Worm (Caenorhabditis elegans) whole organism, early embryonic: ENCODE results near the gene F56D1.1.

ENCODE experiments used
- B0310.2 ChIP-seq: sonication (generic microtip); optimal IDR thresholded peaks from 2 replicates; lab custom pipeline; 2016; ENCODE audit warnings: mild to moderate bottlenecking, missing genetic modification characterization, missing compliant biosample characterization
- F13C5.2 ChIP-seq: sonication (generic microtip); optimal IDR thresholded peaks from 2 replicates; lab custom pipeline; 2017; ENCODE audit warnings: mild to moderate bottlenecking, missing genetic modification characterization, inconsistent platforms, missing compliant biosample characterization
- aly-1 ChIP-seq: sonication (generic microtip); optimal IDR thresholded peaks from 2 replicates; lab custom pipeline; 2016; ENCODE audit warnings: missing genetic modification characterization, missing compliant biosample characterization
- ama-1 ChIP-seq: fragments of 150-350 bp; optimal IDR thresholded peaks from 2 replicates; lab custom pipeline; 2014
- ceh-13 ChIP-seq: fragments of 200-800 bp; sonication (Bioruptor generic); optimal IDR thresholded peaks from 2 replicates; lab custom pipeline; 2018; ENCODE audit warnings: mild to moderate bottlenecking, missing genetic modification characterization, missing compliant biosample characterization
- ceh-36 ChIP-seq: sonication (generic microtip); optimal IDR thresholded peaks from 2 replicates; lab custom pipeline; 2016; ENCODE audit warnings: missing genetic modification characterization, inconsistent platforms, missing compliant biosample characterization
- ets-7 ChIP-seq: sonication (generic microtip); optimal IDR thresholded peaks from 2 replicates; lab custom pipeline; 2016; ENCODE audit warnings: missing genotype, missing genetic modification characterization, missing compliant biosample characterization
- flt-1 ChIP-seq: fragments of 200-800 bp; sonication (Bioruptor generic); IDR thresholded peaks from 2 replicates; pipeline ENCODE4 v1.3.6; 2022; ENCODE audit warnings: missing genetic modification characterization, missing compliant biosample characterization
- hmbx-1 ChIP-seq: sonication (generic microtip); optimal IDR thresholded peaks from 2 replicates; lab custom pipeline; 2016; ENCODE audit warnings: mild to moderate bottlenecking, missing genetic modification characterization, missing compliant biosample characterization
- hmg-4 ChIP-seq: fragments of 200-800 bp; sonication (Bioruptor generic); optimal IDR thresholded peaks from 2 replicates; lab custom pipeline; 2018; ENCODE audit warnings: mild to moderate bottlenecking, missing genetic modification characterization, missing compliant biosample characterization
- hnd-1 ChIP-seq: sonication (generic microtip); optimal IDR thresholded peaks from 2 replicates; lab custom pipeline; 2016; ENCODE audit warnings: missing genetic modification characterization, missing compliant biosample characterization
- pes-1 ChIP-seq: fragments of 200-800 bp; sonication (Bioruptor generic); IDR thresholded peaks from 2 replicates; pipeline ENCODE4 v1.3.6; 2022; ENCODE audit warnings: missing genetic modification reagents, missing genetic modification characterization, missing compliant biosample characterization
- scrt-1 ChIP-seq: fragments of 200-800 bp; sonication (Bioruptor generic); IDR thresholded peaks from 2 replicates; pipeline ENCODE4 v1.3.6; 2022; ENCODE audit warnings: missing genetic modification characterization, missing compliant biosample characterization
- sea-1 ChIP-seq: fragments of 200-800 bp; sonication (Bioruptor generic); conservative IDR thresholded peaks from 2 replicates; pipeline ENCODE4 v1.3.6; 2022; ENCODE audit warnings: missing genetic modification characterization, missing compliant biosample characterization
- tbx-11 ChIP-seq: fragments of 200-800 bp; sonication (Bioruptor generic); IDR thresholded peaks from 2 replicates; pipeline ENCODE4 v1.3.6; 2022; ENCODE audit warnings: missing genetic modification characterization, missing compliant biosample characterization
- tbx-37 ChIP-seq: fragments of 200-800 bp; sonication (Bioruptor generic); conservative IDR thresholded peaks from 2 replicates; pipeline ENCODE4 v1.3.6; 2022; ENCODE audit warnings: missing genetic modification reagents, missing genetic modification characterization, missing compliant biosample characterization
- tra-4 ChIP-seq: sonication (generic microtip); optimal IDR thresholded peaks from 2 replicates; lab custom pipeline; 2017; ENCODE audit warnings: missing genetic modification characterization, missing compliant biosample characterization

F56D1.1 gene

DNA sequence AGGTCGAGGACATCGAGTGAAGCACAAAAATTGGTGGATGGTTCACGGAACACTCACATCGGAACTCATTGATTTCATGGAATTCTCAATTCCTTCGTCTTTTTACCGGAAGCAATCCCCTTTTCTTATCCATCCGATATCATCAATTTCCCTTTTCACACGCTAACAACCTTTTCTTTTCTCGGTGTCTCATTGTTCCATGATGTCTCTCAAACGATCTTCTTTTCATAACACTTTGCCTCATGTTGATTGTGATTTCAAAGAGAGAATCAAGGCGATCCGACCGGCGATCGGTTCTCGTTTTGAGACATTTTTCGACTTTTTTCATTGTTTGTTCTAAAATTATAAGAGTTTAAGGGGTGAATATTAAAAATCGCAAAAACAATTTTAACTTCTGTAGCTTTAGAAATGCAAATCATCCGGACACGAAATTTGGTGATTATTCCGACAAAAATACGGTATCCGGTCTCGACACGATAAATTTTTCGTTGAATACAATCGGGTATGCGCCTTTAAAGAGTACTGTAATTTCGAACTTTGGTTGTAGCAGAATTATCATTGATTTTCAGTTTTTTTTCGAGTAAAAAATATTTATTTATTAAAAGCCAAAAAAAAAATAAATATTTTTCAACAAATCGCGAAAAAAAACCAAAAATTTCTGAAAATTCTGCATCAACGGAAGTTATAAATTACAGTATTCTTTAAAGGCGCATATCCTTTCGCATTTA is 19.6 kb upstream of the F56D1.1 start:
- no peak for TF ChIP-seq ets-7 (tag; lab: Kevin White, UChicago)
- TF ChIP-seq pes-1, result no peak
- TF ChIP-seq ceh-36 (tag; lab: Kevin White, UChicago), result no peak
- TF ChIP-seq tra-4 (tag; lab: Kevin White, UChicago), result no peak

- no peak for TF ChIP-seq B0310.2 (tag; lab: Kevin White, UChicago)
- no peak for TF ChIP-seq scrt-1 (GFP tag; lab: Robert Waterston, UW)
- no peak for TF ChIP-seq ama-1 (lab: Kevin White, UChicago)
- TF ChIP-seq aly-1 (tag; lab: Kevin White, UChicago), result no peak
- no peak for TF ChIP-seq tra-4 (tag; lab: Kevin White, UChicago)
- no peak for TF ChIP-seq ceh-36 (tag; lab: Kevin White, UChicago)
- no peak for TF ChIP-seq flt-1 (GFP tag; lab: Robert Waterston, UW)
- TF ChIP-seq sea-1 (GFP tag; lab: Robert Waterston, UW), result no peak
- no peak for TF ChIP-seq tbx-11 (GFP tag; lab: Robert Waterston, UW)
These were observed 18.9 kb upstream of the F56D1.1 start for ce11 chrII:5459534-5459933.

DNA sequence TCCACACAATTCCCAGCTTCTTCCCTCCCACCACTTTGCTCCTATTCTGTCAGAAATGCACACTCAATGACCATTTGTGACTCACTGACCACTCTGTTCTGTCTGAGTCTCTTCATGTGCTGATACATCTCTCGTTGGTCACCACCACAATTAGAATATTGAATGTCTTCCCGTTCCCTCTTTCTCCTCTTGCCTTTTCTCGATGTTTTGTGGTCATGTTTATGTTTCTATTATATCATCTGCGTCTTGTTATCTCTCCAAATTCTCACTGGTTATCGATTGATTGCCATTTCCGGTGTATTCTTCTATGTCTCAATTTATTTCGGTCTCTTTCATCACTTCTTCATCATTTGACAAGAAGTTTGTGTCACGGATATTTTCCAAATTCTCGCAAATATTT is 17.5 kb upstream of the F56D1.1 start:
- no peak for TF ChIP-seq ets-7 (tag; lab: Kevin White, UChicago)
- TF ChIP-seq F13C5.2 (tag; lab: Kevin White, UChicago), result no peak
- no peak for TF ChIP-seq tbx-11 (GFP tag; lab: Robert Waterston, UW)
- TF ChIP-seq tbx-37 (GFP tag; lab: Robert Waterston, UW), result no peak
- no peak for TF ChIP-seq ceh-13 (GFP tag; lab: Kevin White, UChicago)
- TF ChIP-seq ama-1 (lab: Kevin White, UChicago), result no peak
- no peak for TF ChIP-seq aly-1 (tag; lab: Kevin White, UChicago)
- no peak for TF ChIP-seq flt-1 (GFP tag; lab: Robert Waterston, UW)
- no peak for TF ChIP-seq B0310.2 (tag; lab: Kevin White, UChicago)
- TF ChIP-seq tra-4 (tag; lab: Kevin White, UChicago), result no peak
- TF ChIP-seq pes-1, result no peak
- TF ChIP-seq hmbx-1 (tag; lab: Kevin White, UChicago), result no peak
- no peak for TF ChIP-seq ceh-36 (tag; lab: Kevin White, UChicago)
- TF ChIP-seq hnd-1 (tag; lab: Kevin White, UChicago), result no peak
- no peak for TF ChIP-seq hmg-4

DNA sequence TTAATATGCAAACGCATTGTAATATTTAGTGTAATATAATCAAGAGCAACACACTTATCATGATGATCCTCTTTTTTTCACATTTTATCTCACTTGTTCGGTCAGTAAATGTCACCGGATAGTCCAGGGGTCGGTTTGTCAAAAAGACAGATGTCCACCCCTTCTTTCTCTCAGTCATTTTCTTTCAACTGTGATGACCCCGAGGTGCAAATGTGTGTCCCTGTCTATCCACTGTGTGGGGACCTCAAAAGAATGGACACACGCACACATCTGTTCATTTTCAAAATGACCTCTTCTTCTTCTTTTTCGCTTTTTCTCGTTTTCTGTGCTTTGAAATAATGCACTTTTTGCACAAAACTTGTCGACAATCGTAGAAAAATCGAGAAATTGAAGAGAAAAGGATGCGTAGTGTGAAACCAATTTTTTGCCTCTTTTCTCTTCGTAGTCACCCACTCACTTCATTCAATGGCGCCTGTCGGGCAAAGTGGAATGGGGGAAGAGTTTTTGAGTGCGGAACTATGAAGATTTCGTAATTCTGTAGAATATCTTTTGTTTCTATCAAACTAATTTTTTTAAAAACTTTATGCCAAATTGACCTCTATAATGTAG is 14.6 kb upstream of the F56D1.1 start:
- TF ChIP-seq scrt-1 (GFP tag; lab: Robert Waterston, UW), result no peak
- peak; percentile 5 for TF ChIP-seq F13C5.2 (tag; lab: Kevin White, UChicago)
- no peak for TF ChIP-seq tra-4 (tag; lab: Kevin White, UChicago)
- TF ChIP-seq ama-1 (lab: Kevin White, UChicago), result no peak
- no peak for TF ChIP-seq ets-7 (tag; lab: Kevin White, UChicago)
- no peak for TF ChIP-seq hnd-1 (tag; lab: Kevin White, UChicago)
- no peak for TF ChIP-seq ceh-36 (tag; lab: Kevin White, UChicago)
- TF ChIP-seq sea-1 (GFP tag; lab: Robert Waterston, UW), result no peak
- TF ChIP-seq tbx-11 (GFP tag; lab: Robert Waterston, UW), result no peak
- no peak for TF ChIP-seq hmbx-1 (tag; lab: Kevin White, UChicago)
- no peak for TF ChIP-seq ceh-13 (GFP tag; lab: Kevin White, UChicago)
- no peak for TF ChIP-seq B0310.2 (tag; lab: Kevin White, UChicago)
- TF ChIP-seq aly-1 (tag; lab: Kevin White, UChicago), result no peak
- TF ChIP-seq flt-1 (GFP tag; lab: Robert Waterston, UW), result no peak
- 0 out of 2 replicates have a peak, but pooled peaks have one; percentile 10 for TF ChIP-seq tbx-37 (GFP tag; lab: Robert Waterston, UW)
- peak; percentile 47 for TF ChIP-seq hmg-4

DNA sequence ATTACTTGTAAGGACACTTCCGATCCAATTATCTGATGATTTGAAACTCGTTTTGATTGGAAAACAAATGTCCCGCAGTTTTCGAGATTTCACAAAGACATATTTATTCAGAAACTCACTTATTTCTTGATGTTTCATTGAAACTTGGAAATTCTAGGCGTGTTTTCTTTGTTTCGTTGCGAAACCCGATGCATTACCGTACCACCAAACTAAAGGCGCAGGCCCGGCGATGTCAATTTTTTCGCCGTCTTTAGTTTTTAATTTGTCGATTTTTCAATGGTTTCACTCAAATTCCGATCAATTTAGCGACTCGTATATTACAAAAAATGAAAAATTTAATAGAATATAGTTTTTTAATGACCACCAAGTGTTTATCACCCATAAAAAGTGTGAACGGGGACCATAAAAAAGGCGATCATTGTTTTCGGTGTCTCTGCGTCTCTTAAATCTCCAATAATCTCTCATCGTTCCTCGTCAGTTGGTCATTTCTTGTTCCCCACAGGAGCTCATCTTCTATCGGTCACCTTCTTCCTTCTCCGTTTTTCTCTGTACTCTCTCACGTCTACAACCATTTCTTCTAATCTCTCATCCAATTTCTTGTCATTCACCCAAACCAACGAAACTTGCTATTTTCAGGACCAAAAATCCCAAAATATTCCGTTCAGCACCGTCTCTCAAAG is 12.5 kb upstream of the F56D1.1 start, which contains the start of gene clr-1:
Gene clr-1 (plus strand): TSS at position 630 of the 680 bp plus-strand sequence.
- TF ChIP-seq pes-1 (no peak), ceh-13 (GFP tag; lab: Kevin White, UChicago) (no peak), ama-1 (lab: Kevin White, UChicago) (no peak), tbx-37 (GFP tag; lab: Robert Waterston, UW) (no peak)

DNA sequence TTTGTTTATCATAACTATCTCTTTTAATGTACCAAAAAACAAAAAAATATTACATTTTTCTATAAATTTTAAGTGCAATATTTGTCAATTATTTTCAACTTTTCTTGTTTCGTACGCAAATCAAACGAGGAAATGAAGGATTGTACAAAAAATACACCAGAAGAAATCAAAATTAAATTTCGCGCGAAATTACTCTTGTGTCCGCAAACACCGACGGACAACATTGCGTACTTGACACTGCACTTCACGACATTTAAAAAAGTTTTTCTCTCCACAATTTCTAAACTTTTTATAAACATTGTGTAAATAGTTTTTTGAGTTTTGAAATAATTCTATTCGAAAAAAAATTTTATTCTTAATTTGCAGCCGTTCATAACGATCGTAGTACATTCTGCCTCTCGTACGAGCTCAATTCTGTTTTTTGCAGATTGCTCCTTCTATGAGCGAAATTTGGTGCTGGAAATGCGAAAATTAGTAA is 4.4 kb upstream of the F56D1.1 start, which contains the start of gene mrps-16:
Gene mrps-16 (plus strand): TSS at position 428 of the 478 bp plus-strand sequence.
- no peak for TF ChIP-seq tra-4 (tag; lab: Kevin White, UChicago)
- TF ChIP-seq tbx-11 (GFP tag; lab: Robert Waterston, UW), result no peak
- TF ChIP-seq F13C5.2 (tag; lab: Kevin White, UChicago), result peak; percentile 68
- 0 out of 2 replicates have a peak, but pooled peaks have one; percentile 25 for TF ChIP-seq pes-1
- no peak for TF ChIP-seq ceh-36 (tag; lab: Kevin White, UChicago)
- TF ChIP-seq hnd-1 (tag; lab: Kevin White, UChicago), result no peak
- no peak for TF ChIP-seq sea-1 (GFP tag; lab: Robert Waterston, UW)
- TF ChIP-seq flt-1 (GFP tag; lab: Robert Waterston, UW), result no peak
- no peak for TF ChIP-seq scrt-1 (GFP tag; lab: Robert Waterston, UW)
- no peak for TF ChIP-seq hmg-4
